Fruit fly (Drosophila melanogaster): ENCODE measurements around the gene CG14262.
A peak's percentile ranks its signal among the peaks of the same experiment; 100 is the strongest.

CG14262 gene

DNA sequence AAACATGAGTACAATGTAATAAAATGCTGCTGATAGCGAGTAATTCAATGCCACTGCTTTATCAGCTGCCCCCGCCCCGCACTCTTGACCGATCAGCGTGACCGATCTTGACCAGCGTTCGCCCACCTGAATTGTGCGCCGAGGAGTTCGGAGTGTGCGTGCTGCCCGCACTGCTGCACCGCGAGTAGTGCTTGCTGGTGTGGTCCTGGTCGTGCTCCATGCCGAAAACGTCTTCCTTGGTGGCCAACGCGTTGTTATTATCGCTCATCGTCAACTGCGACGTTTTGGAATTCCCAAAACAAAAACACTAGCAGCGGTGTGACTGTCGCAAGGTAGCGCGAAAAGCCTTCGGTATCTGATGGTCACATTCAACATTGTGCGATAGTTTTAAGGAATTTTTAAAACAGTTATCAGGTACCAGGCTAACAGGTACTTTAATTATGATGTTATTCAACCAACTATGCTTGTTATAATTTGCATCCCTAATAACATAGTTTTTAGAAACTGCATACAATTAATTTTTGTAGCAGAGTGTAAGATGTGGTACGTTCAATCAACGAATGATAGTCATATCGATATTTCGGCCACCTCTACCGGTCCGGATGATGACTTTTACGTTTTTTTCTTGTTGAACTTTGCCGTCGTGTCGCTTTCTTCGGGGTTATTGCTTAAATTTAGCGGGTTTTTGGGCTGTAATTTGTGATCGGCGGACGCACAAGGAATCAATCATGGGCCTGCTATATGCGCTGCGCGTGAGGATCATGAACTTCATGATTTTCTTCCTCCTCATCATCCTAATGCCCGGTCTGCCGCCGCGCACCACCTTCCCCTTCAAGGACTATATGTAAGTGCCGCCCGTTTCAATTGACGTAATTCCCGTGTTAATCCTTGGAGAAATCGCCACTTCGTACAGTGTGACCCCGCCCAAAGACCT is 23.2 kb upstream of the CG14262 start, which contains the start of the genes bigmax and Hmu (continued):
- TF ChIP-seq chn (GFP tag; optimal IDR thresholded peaks at IDR 0.05): peak; percentile 79
- TF ChIP-seq tap (tag; optimal IDR thresholded peaks at IDR 0.05): peak; percentile 55
- TF ChIP-seq Jarid2 (GFP tag; optimal IDR thresholded peaks at IDR 0.05): peak; percentile 51
- TF ChIP-seq peb (GFP tag; IDR thresholded peaks at IDR 0.05): peak; percentile 24; the same call in 1 of the 2 replicates
- peak; percentile 85 for TF ChIP-seq CG4617 (GFP tag; optimal IDR thresholded peaks at IDR 0.05; ENCODE audit: borderline replicate concordance)
- TF ChIP-seq CG12071 (GFP tag; optimal IDR thresholded peaks at IDR 0.05): peak; percentile 67
- TF ChIP-seq CG15011 (GFP tag; optimal IDR thresholded peaks at IDR 0.05): peak; percentile 6
- TF ChIP-seq kni (GFP tag; optimal IDR thresholded peaks at IDR 0.05): peak; percentile 29
- TF ChIP-seq CG6854 (GFP tag; optimal IDR thresholded peaks at IDR 0.05): peak; percentile 59
- peak; percentile 78; the same call in 2 of the 3 replicates for TF ChIP-seq CG11695 (GFP tag; IDR thresholded peaks at IDR 0.05)
- peak; percentile 66 for TF ChIP-seq zen (tag; optimal IDR thresholded peaks at IDR 0.05)
- no peak for TF ChIP-seq sima (GFP tag; optimal IDR thresholded peaks at IDR 0.05)
- peak; percentile 81 for TF ChIP-seq zfh1 (GFP tag; IDR thresholded peaks at IDR 0.05)
- TF ChIP-seq CG10959 (GFP tag; IDR thresholded peaks at IDR 0.05): peak; percentile 40; the same call in 1 of the 2 replicates
- TF ChIP-seq jigr1 (GFP tag; IDR thresholded peaks at IDR 0.05): peak; percentile 74; the same call in 2 of the 3 replicates
- TF ChIP-seq CG6765 (GFP tag; optimal IDR thresholded peaks at IDR 0.05): no peak
- peak; percentile 68 for TF ChIP-seq CG31224 (GFP tag; IDR thresholded peaks at IDR 0.05)
- TF ChIP-seq fru (optimal IDR thresholded peaks at IDR 0.05): no peak
- TF ChIP-seq CG12155 (GFP tag; optimal IDR thresholded peaks at IDR 0.05): peak; percentile 86
- peak; percentile 83 for TF ChIP-seq luna (GFP tag; optimal IDR thresholded peaks at IDR 0.05)
- peak; percentile 55 for TF ChIP-seq lbe (GFP tag; optimal IDR thresholded peaks at IDR 0.05)
- no peak for TF ChIP-seq Dfd (GFP tag; optimal IDR thresholded peaks at IDR 0.05)
- TF ChIP-seq ro (GFP tag; IDR thresholded peaks at IDR 0.05): peak; percentile 53
- TF ChIP-seq CG1529 (GFP tag; optimal IDR thresholded peaks at IDR 0.05): peak; percentile 41
- TF ChIP-seq CG14667 (GFP tag; IDR thresholded peaks at IDR 0.05): peak; percentile 62; the same call in 1 of the 2 replicates
- peak; percentile 94 for TF ChIP-seq sens (GFP tag)
- TF ChIP-seq CG11247 (GFP tag; IDR thresholded peaks at IDR 0.05): peak; percentile 80
- TF ChIP-seq CTCF (GFP tag; optimal IDR thresholded peaks at IDR 0.05): peak; percentile 57
- TF ChIP-seq MTF-1 (GFP tag; optimal IDR thresholded peaks at IDR 0.05; ENCODE audit: borderline replicate concordance): peak; percentile 20
- peak; percentile 67 for TF ChIP-seq CG31441 (GFP tag; IDR thresholded peaks at IDR 0.05)
- TF ChIP-seq Ets97D (GFP tag; optimal IDR thresholded peaks at IDR 0.05): peak; percentile 86
- peak; percentile 65 for TF ChIP-seq Adf1 (GFP tag; IDR thresholded peaks at IDR 0.05)
- TF ChIP-seq CG18599 (GFP tag; optimal IDR thresholded peaks at IDR 0.05): peak; percentile 85
- peak; percentile 21 for TF ChIP-seq ATbp (GFP tag; optimal IDR thresholded peaks at IDR 0.05)
- TF ChIP-seq Stat92E (GFP tag; optimal IDR thresholded peaks at IDR 0.05): peak in 1 of 3 experiments; percentile 68
- TF ChIP-seq CG6175 (GFP tag; IDR thresholded peaks at IDR 0.05): peak; percentile 64; the same call in 1 of the 3 replicates
- peak; percentile 81 for TF ChIP-seq repo (GFP tag; optimal IDR thresholded peaks at IDR 0.05)
- 0 out of 2 replicates have a peak, but pooled peaks have one; percentile 20 for TF ChIP-seq bowl (GFP tag; IDR thresholded peaks at IDR 0.05)
- peak; percentile 81 for TF ChIP-seq CG11085 (GFP tag; IDR thresholded peaks at IDR 0.05)
- no peak for TF ChIP-seq CG15479 (GFP tag; optimal IDR thresholded peaks at IDR 0.05)
- peak; percentile 88 for TF ChIP-seq Hsf (GFP tag; optimal IDR thresholded peaks at IDR 0.05)
- TF ChIP-seq pan (optimal IDR thresholded peaks at IDR 0.05): no peak
- peak in 1 of 2 experiments; percentile 90 for TF ChIP-seq pan (GFP tag; optimal IDR thresholded peaks at IDR 0.05 in 1 of 2, IDR thresholded peaks at IDR 0.05 in 1 of 2)
- TF ChIP-seq nom (GFP tag; optimal IDR thresholded peaks at IDR 0.05): peak; percentile 13
- TF ChIP-seq ranshi (GFP tag; IDR thresholded peaks at IDR 0.05): peak; percentile 90
- TF ChIP-seq CG13123 (GFP tag; optimal IDR thresholded peaks at IDR 0.05): peak; percentile 82
- peak; percentile 85 for TF ChIP-seq Bgb (GFP tag; IDR thresholded peaks at IDR 0.05; ENCODE audit: partially characterized antibody)
- TF ChIP-seq CG11696 (GFP tag; IDR thresholded peaks at IDR 0.05): no peak
- TF ChIP-seq CG43689 (GFP tag; IDR thresholded peaks at IDR 0.05): peak; percentile 42; the same call in 1 of the 2 replicates
